In genomic region chrX:7193902-7194301, dm6 we compare ENCODE assay signal across 1 fruit fly cellular context.
TF ChIP-seq lines count a peak whose summit lies in the region.

No protein-coding gene starts in this region.

TF ChIP-seq in whole organism, embryonic, 481 proteins besides CTCF, POLR2A, EP300 and RAD21 (continued from another document):
- no peak for TF ChIP-seq dysf (GFP tag; IDR thresholded peaks at IDR 0.05; lab: Robert Waterston, UW)
- no peak for TF ChIP-seq gem (tag; optimal IDR thresholded peaks at IDR 0.05; lab: Kevin White, UChicago)
- TF ChIP-seq C15 (GFP tag; IDR thresholded peaks at IDR 0.05; lab: Robert Waterston, UW) = no peak
- no peak for TF ChIP-seq mam (GFP tag; optimal IDR thresholded peaks at IDR 0.05; lab: Kevin White, UChicago)
